Fruit fly (Drosophila melanogaster) whole organism, prepupa: Measurements from ENCODE around the gene CG43163.
A peak's percentile ranks its signal among the peaks of the same experiment; 100 is the strongest.

ENCODE experiments used
- Blimp-1 ChIP-seq: fragments of 200-800 bp; sonication (Bioruptor generic); optimal IDR thresholded peaks from 3 replicates; lab custom pipeline; 2017; ENCODE audit warnings: missing biosample characterization, missing genetic modification characterization, mild to moderate bottlenecking, moderate library complexity, missing genetic modification reagents
- CG10631 ChIP-seq: fragments of 200-800 bp; sonication (Bioruptor generic); optimal IDR thresholded peaks from 2 replicates; lab custom pipeline; 2016; ENCODE audit warnings: missing biosample characterization, missing genetic modification characterization
- CG10669 ChIP-seq: fragments of 200-800 bp; sonication (Bioruptor generic); optimal IDR thresholded peaks from 3 replicates; lab custom pipeline; 2018; ENCODE audit warnings: missing biosample characterization, mild to moderate bottlenecking, missing genetic modification characterization, moderate library complexity
- CG11294 ChIP-seq: fragments of 200-800 bp; sonication (Bioruptor generic); IDR thresholded peaks from 2 replicates; pipeline ENCODE4 v1.3.6; 2022; ENCODE audit warnings: missing biosample characterization, missing genetic modification characterization
- CG11902 ChIP-seq: fragments of 200-800 bp; sonication (Bioruptor generic); optimal IDR thresholded peaks from 3 replicates; lab custom pipeline; 2016; ENCODE audit warnings: missing biosample characterization, missing genetic modification characterization
- CG1621 ChIP-seq: fragments of 200-800 bp; sonication (Bioruptor generic); optimal IDR thresholded peaks from 3 replicates; lab custom pipeline; 2018; ENCODE audit warnings: missing biosample characterization, mild to moderate bottlenecking, missing genetic modification characterization
- CG16779 ChIP-seq: fragments of 200-800 bp; sonication (Bioruptor generic); optimal IDR thresholded peaks from 3 replicates; lab custom pipeline; 2017; ENCODE audit warnings: missing biosample characterization, mild to moderate bottlenecking, missing genetic modification characterization
- CG3032 ChIP-seq: fragments of 200-800 bp; optimal IDR thresholded peaks from 2 replicates; lab custom pipeline; 2019; ENCODE audit warnings: missing biosample characterization, mild to moderate bottlenecking, missing genetic modification characterization, moderate library complexity
- CG31627 ChIP-seq: fragments of 200-800 bp; sonication (Bioruptor generic); optimal IDR thresholded peaks from 3 replicates; lab custom pipeline; 2016; ENCODE audit warnings: missing biosample characterization, missing genetic modification characterization
- CG3919 ChIP-seq: fragments of 200-800 bp; sonication (Bioruptor generic); optimal IDR thresholded peaks from 3 replicates; lab custom pipeline; 2016; ENCODE audit warnings: missing biosample characterization, missing genetic modification characterization
- CG6163 ChIP-seq: fragments of 200-800 bp; sonication (Bioruptor generic); IDR thresholded peaks from 3 replicates; pipeline ENCODE4 v1.3.6; 2022; ENCODE audit warnings: missing biosample characterization, missing genetic modification characterization
- CG6276 ChIP-seq: fragments of 200-800 bp; sonication (Bioruptor generic); optimal IDR thresholded peaks from 2 replicates; lab custom pipeline; 2017; ENCODE audit warnings: missing biosample characterization, mild to moderate bottlenecking, missing genetic modification characterization
- CG6808 ChIP-seq: fragments of 200-800 bp; sonication (Bioruptor generic); optimal IDR thresholded peaks from 3 replicates; lab custom pipeline; 2017; ENCODE audit warnings: missing biosample characterization, missing genetic modification characterization, mild to moderate bottlenecking, moderate library complexity, missing genetic modification reagents
- CG6854 ChIP-seq: fragments of 200-800 bp; sonication (Bioruptor generic); optimal IDR thresholded peaks from 2 replicates; lab custom pipeline; 2017; ENCODE audit warnings: missing biosample characterization, mild to moderate bottlenecking, missing genetic modification characterization
- CG7368 ChIP-seq: fragments of 200-800 bp; sonication (Bioruptor generic); optimal IDR thresholded peaks from 3 replicates; lab custom pipeline; 2016; ENCODE audit warnings: missing biosample characterization, missing genetic modification characterization
- CG8632 ChIP-seq: fragments of 200-800 bp; sonication (Bioruptor generic); optimal IDR thresholded peaks from 3 replicates; lab custom pipeline; 2016; ENCODE audit warnings: missing biosample characterization, missing genetic modification characterization
- Eip75B ChIP-seq: fragments of 200-800 bp; sonication (Bioruptor generic); optimal IDR thresholded peaks from 3 replicates; lab custom pipeline; 2016; ENCODE audit warnings: missing biosample characterization, missing genetic modification characterization
- Eip78C ChIP-seq: fragments of 200-800 bp; sonication (Bioruptor generic); peaks from one replicate; lab custom pipeline; 2016; ENCODE audit warnings: missing biosample characterization, missing genetic modification characterization
- Eip93F ChIP-seq: fragments of 200-800 bp; sonication (Bioruptor generic); optimal IDR thresholded peaks from 2 replicates; lab custom pipeline; 2016; ENCODE audit warnings: missing biosample characterization, mild to moderate bottlenecking, missing genetic modification characterization
- Gug ChIP-seq: fragments of 200-800 bp; sonication (Bioruptor generic); IDR thresholded peaks from 2 replicates; pipeline ENCODE4 v1.3.6; 2022; ENCODE audit warnings: missing biosample characterization, missing genetic modification characterization
- Hr38 ChIP-seq: sonication (Bioruptor generic); optimal IDR thresholded peaks from 2 replicates; lab custom pipeline; 2016; ENCODE audit warnings: missing biosample characterization, missing genetic modification characterization
- Hr4 ChIP-seq: fragments of 200-800 bp; sonication (Bioruptor generic); optimal IDR thresholded peaks from 3 replicates; lab custom pipeline; 2016; ENCODE audit warnings: missing biosample characterization, missing genetic modification characterization
- Met ChIP-seq: fragments of 200-800 bp; sonication (Bioruptor generic); optimal IDR thresholded peaks from 3 replicates; lab custom pipeline; 2016; ENCODE audit warnings: missing biosample characterization, missing genetic modification characterization
- Smox ChIP-seq: fragments of 200-800 bp; sonication (Bioruptor generic); optimal IDR thresholded peaks from 3 replicates; lab custom pipeline; 2016; ENCODE audit warnings: missing biosample characterization, missing genetic modification characterization
- Sox102F ChIP-seq: fragments of 200-800 bp; sonication (Bioruptor generic); optimal IDR thresholded peaks from 2 replicates; lab custom pipeline; 2016; ENCODE audit warnings: missing biosample characterization, mild to moderate bottlenecking, missing genetic modification characterization
- Sox14 ChIP-seq: fragments of 200-800 bp; sonication (Bioruptor generic); optimal IDR thresholded peaks from 3 replicates; lab custom pipeline; 2016; ENCODE audit warnings: missing biosample characterization, missing genetic modification characterization
- Sox15 ChIP-seq: fragments of 200-800 bp; sonication (Bioruptor generic); optimal IDR thresholded peaks from 3 replicates; lab custom pipeline; 2016; ENCODE audit warnings: missing biosample characterization, missing genetic modification characterization
- acj6 ChIP-seq: fragments of 200-800 bp; sonication (Bioruptor generic); optimal IDR thresholded peaks from 3 replicates; lab custom pipeline; 2016; ENCODE audit warnings: missing biosample characterization, missing genetic modification characterization
- cyc ChIP-seq: fragments of 200-800 bp; sonication (Bioruptor generic); optimal IDR thresholded peaks from 3 replicates; lab custom pipeline; 2016; ENCODE audit warnings: missing biosample characterization, missing genetic modification characterization
- dac ChIP-seq: fragments of 200-800 bp; sonication (Bioruptor generic); optimal IDR thresholded peaks from 2 replicates; lab custom pipeline; 2017; ENCODE audit warnings: missing biosample characterization, mild to moderate bottlenecking, missing genetic modification characterization
- dsx ChIP-seq: fragments of 200-800 bp; optimal IDR thresholded peaks from 3 replicates; lab custom pipeline; 2019; ENCODE audit warnings: missing biosample characterization, mild to moderate bottlenecking, missing genetic modification characterization, moderate library complexity; ENCODE audit not compliant: poor library complexity, severe bottlenecking
- eg ChIP-seq: fragments of 200-800 bp; sonication (Bioruptor generic); IDR thresholded peaks from 3 replicates; pipeline ENCODE4 v1.3.6; 2022; ENCODE audit warnings: missing biosample characterization, missing genetic modification characterization
- esn ChIP-seq: fragments of 200-800 bp; sonication (Bioruptor generic); optimal IDR thresholded peaks from 2 replicates; lab custom pipeline; 2016; ENCODE audit warnings: missing biosample characterization, mild to moderate bottlenecking, missing genetic modification characterization, moderate library complexity
- fkh ChIP-seq: fragments of 200-800 bp; sonication (Bioruptor generic); optimal IDR thresholded peaks from 3 replicates; lab custom pipeline; 2017; ENCODE audit warnings: missing biosample characterization, mild to moderate bottlenecking, missing genetic modification characterization, moderate library complexity
- lz ChIP-seq: fragments of 200-800 bp; sonication (Bioruptor generic); optimal IDR thresholded peaks from 3 replicates; lab custom pipeline; 2016; ENCODE audit warnings: missing biosample characterization, missing genetic modification characterization
- net ChIP-seq: fragments of 200-800 bp; sonication (Bioruptor generic); optimal IDR thresholded peaks from 3 replicates; lab custom pipeline; 2016; ENCODE audit warnings: missing biosample characterization, missing genetic modification characterization
- pdm3 ChIP-seq: fragments of 200-800 bp; sonication (Bioruptor generic); optimal IDR thresholded peaks from 3 replicates; lab custom pipeline; 2016; ENCODE audit warnings: missing biosample characterization, missing genetic modification characterization
- salr ChIP-seq, 2 experiments: fragments of 200-800 bp; sonication (Bioruptor generic); optimal IDR thresholded peaks; 3 replicates each; lab custom pipeline; 2016 to 2018; ENCODE audit warnings: missing biosample characterization in 2 of 2, missing genetic modification characterization in 2 of 2, mild to moderate bottlenecking in 1 of 2
- spab ChIP-seq: fragments of 200-800 bp; sonication (Bioruptor generic); optimal IDR thresholded peaks from 2 replicates; lab custom pipeline; 2017; ENCODE audit warnings: missing biosample characterization, mild to moderate bottlenecking, missing genetic modification characterization, missing genetic modification reagents
- svp ChIP-seq: fragments of 200-800 bp; sonication (Bioruptor generic); peaks from one replicate; lab custom pipeline; 2016; ENCODE audit warnings: missing biosample characterization, missing genetic modification characterization
- topi ChIP-seq: fragments of 200-800 bp; sonication (Bioruptor generic); optimal IDR thresholded peaks from 3 replicates; lab custom pipeline; 2016; ENCODE audit warnings: missing biosample characterization, missing genetic modification characterization
- vri ChIP-seq: fragments of 200-800 bp; sonication (Bioruptor generic); optimal IDR thresholded peaks from 3 replicates; lab custom pipeline; 2016; ENCODE audit warnings: missing biosample characterization, mild to moderate bottlenecking, missing genetic modification characterization

Gene CG43163

DNA sequence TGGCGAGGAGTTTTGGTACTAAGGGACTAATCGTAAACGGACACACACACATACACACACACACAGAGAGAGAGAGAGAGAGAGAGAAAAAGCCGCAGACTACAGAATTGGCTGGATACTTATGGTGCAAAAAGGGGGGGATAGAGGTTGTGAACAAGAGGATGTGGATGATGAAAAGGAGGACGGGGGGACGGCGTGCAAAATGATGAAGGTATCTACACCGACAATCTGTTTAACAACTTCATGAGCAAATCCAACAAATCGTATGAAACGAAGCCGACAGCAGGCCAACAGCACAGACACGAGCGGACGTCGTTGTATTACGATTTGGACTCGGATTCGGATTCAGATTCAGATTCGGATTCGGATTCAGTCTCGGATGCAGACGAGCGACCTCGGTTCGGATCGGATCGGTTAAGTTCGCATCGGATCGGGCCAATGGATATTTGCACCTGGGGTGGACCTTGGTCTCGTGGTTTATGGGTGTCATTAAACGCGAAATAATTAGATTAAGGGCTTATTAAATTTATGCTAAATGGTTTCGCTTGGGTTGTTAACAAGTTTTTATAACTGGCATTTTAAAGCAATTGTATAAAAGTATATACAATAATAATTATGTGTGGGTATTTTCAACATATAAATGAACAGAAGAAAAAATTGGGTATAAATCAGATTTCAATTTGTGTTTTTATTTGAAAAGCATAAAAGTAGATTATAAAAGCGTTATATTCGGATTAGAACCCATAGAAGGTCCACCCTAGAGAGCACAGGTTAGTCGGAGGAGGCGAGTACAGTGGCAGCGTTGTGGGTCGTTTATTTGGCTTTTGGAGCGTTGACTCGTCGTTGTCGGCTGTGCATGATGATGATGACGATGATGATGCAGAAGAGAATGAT, 51.7 kb downstream of the CG43163 start (continued):
- TF ChIP-seq Sox14 (GFP tag; lab: Kevin White, UChicago) (peak; percentile 89), CG11902 (GFP tag; lab: Kevin White, UChicago) (peak; percentile 89), CG11294 (GFP tag; lab: Robert Waterston, UW) (peak; percentile 86), CG10631 (peak; percentile 95), CG6276 (peak; percentile 97), CG31627 (GFP tag; lab: Kevin White, UChicago) (peak; percentile 89), CG16779 (tag; lab: Kevin White, UChicago) (peak; percentile 96), vri (GFP tag; lab: Kevin White, UChicago) (peak; percentile 86), CG3032 (peak; percentile 94), Eip75B (GFP tag; lab: Kevin White, UChicago) (peak; percentile 96), eg (peak; percentile 86), net (GFP tag; lab: Kevin White, UChicago) (peak; percentile 95), salr (GFP tag; optimal IDR thresholded peaks at IDR 0.05; lab: Kevin White, UChicago) (peak; percentile 53 to 97), CG6163 (GFP tag; lab: Robert Waterston, UW) (peak; percentile 91), CG6854 (GFP tag; lab: Kevin White, UChicago) (peak; percentile 94), Sox15 (GFP tag; lab: Kevin White, UChicago) (peak; percentile 82), acj6 (GFP tag; lab: Kevin White, UChicago) (peak; percentile 95), fkh (GFP tag; lab: Kevin White, UChicago) (peak; percentile 74), cyc (GFP tag; lab: Kevin White, UChicago) (peak; percentile 90), lz (GFP tag; lab: Kevin White, UChicago) (peak; percentile 93), CG1621 (peak; percentile 81), dsx (peak; percentile 86), topi (GFP tag; lab: Kevin White, UChicago) (peak; percentile 94), dac (GFP tag; lab: Kevin White, UChicago) (peak; percentile 75), CG3919 (peak; percentile 98), Hr4 (GFP tag; lab: Kevin White, UChicago) (peak; percentile 88), CG6808 (GFP tag; lab: Kevin White, UChicago) (peak; percentile 95), CG7368 (GFP tag; lab: Kevin White, UChicago) (peak; percentile 86), Blimp-1 (GFP tag; lab: Kevin White, UChicago) (peak; percentile 85), Smox (GFP tag; lab: Kevin White, UChicago) (peak; percentile 91), Hr38 (GFP tag; lab: Kevin White, UChicago) (no peak), CG8632 (GFP tag; lab: Kevin White, UChicago) (peak; percentile 95), spab (GFP tag; lab: Kevin White, UChicago) (peak; percentile 96), Met (peak; percentile 94), Eip78C (GFP tag; lab: Kevin White, UChicago) (peak; percentile 99)

DNA sequence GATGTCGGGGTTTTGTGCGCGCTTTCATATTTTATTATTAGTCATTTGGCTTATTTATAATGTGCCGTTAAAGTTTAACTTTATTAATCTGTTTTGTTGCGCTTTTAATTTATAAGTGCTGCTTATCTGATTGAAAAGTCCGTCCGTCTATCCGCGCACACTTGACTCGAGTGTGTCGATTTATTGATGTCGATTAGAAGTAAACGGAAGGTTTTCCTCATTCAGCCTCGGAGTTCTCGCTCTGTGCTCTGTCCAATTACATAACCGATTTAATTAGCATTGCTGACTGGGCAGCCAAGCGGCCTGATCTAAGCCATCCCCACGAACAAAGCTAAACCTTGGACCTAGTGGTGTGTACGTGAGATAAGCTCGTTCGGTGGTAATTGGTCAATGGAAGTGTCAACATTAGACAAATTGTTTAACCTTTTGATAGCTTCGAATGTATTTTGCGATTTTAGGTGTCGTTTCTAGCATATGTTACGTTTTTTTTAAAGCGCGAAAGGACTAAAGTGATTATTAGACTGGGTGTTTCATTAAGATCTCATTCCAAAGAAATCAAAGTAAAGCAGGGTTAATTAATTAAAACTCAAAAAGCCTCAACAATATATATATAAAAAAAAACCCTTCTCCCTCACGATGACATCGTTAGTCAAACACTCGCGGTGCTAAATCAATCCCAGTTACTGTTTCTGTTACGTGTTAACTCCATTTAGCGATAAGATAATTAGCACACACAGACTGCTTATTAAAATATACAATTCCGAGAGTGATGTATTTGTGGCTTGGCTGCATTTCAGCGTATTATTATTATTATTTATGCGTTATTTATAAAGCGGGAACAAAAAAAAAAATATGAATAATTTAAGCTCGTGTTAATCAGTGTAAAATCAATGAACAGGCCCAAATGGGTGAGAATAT, 53.2 kb downstream of the CG43163 start:
- TF ChIP-seq salr (GFP tag; optimal IDR thresholded peaks at IDR 0.05; lab: Kevin White, UChicago) (no peak), pdm3 (GFP tag; lab: Kevin White, UChicago) (peak; percentile 0), Eip93F (GFP tag; lab: Kevin White, UChicago) (peak; percentile 15), vri (GFP tag; lab: Kevin White, UChicago) (peak; percentile 70), CG10669 (no peak), svp (peak; percentile 73), CG16779 (tag; lab: Kevin White, UChicago) (no peak), fkh (GFP tag; lab: Kevin White, UChicago) (peak; percentile 16), Sox102F (GFP tag; lab: Kevin White, UChicago) (peak; percentile 29), dac (GFP tag; lab: Kevin White, UChicago) (no peak), acj6 (GFP tag; lab: Kevin White, UChicago) (no peak), Gug (GFP tag; lab: Robert Waterston, UW) (0 out of 2 replicates have a peak, but pooled peaks have one; percentile 11), esn (GFP tag; lab: Kevin White, UChicago) (peak; percentile 14), Eip78C (GFP tag; lab: Kevin White, UChicago) (peak; percentile 21)
- TF ChIP-seq, all 60 proteins: peak for 9
